Worm (Caenorhabditis elegans): ENCODE data around the gene immp-1.

DNA sequence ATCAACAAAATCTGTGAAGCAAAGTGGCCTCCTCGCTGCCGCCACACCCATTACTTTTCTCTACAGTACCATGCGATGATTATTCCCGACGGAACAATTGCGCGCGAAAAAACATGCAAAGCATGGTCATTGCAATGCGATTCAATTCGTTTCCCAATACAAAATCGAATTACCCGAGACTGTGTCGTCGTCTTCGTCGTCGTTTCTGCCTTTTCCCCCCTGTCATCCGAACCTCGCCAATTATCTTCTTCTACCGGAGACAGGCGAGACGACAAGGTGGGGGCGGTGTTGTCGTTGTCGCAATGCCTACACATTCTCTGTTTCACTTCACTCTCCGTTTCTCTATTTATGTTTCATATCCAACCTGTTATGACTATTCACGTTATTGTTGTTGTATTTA is 37.1 kb downstream of the immp-1 start:
- TF ChIP-seq him-1 (tag; optimal IDR thresholded peaks at IDR 0.05) (no peak), dao-5 (tag; optimal IDR thresholded peaks at IDR 0.05) (no peak)
